Fruit fly (Drosophila melanogaster) whole organism, adult: ENCODE results near the gene CG8281.

Source experiments
- CG12768 ChIP-seq: fragments of 200-800 bp; sonication (Bioruptor generic); optimal IDR thresholded peaks from 2 replicates; lab custom pipeline; 2017; ENCODE audit warnings: missing biosample characterization, missing genetic modification characterization, mild to moderate bottlenecking, moderate library complexity, missing genetic modification reagents
- CG14711 ChIP-seq: fragments of 200-800 bp; sonication (Bioruptor generic); optimal IDR thresholded peaks from 2 replicates; lab custom pipeline; 2018; ENCODE audit warnings: missing biosample characterization, mild to moderate bottlenecking, missing genetic modification characterization, moderate library complexity
- CG1620 ChIP-seq: fragments of 200-800 bp; sonication (Bioruptor generic); optimal IDR thresholded peaks from 2 replicates; lab custom pipeline; 2016; ENCODE audit warnings: missing biosample characterization, missing genetic modification characterization
- CG5204 ChIP-seq: fragments of 200-800 bp; sonication (Bioruptor generic); optimal IDR thresholded peaks from 2 replicates; lab custom pipeline; 2016; ENCODE audit warnings: missing biosample characterization, missing genetic modification characterization
- CG7045 ChIP-seq: fragments of 200-800 bp; sonication (Bioruptor generic); optimal IDR thresholded peaks from 2 replicates; lab custom pipeline; 2017; ENCODE audit warnings: missing biosample characterization, mild to moderate bottlenecking, missing genetic modification characterization
- CG7101 ChIP-seq: fragments of 200-800 bp; sonication (Bioruptor generic); optimal IDR thresholded peaks from 2 replicates; lab custom pipeline; 2018; ENCODE audit warnings: missing biosample characterization, mild to moderate bottlenecking, missing genetic modification characterization, moderate library complexity
- Clk ChIP-seq: fragments of 200-800 bp; sonication (Bioruptor generic); optimal IDR thresholded peaks from 2 replicates; lab custom pipeline; 2017; ENCODE audit warnings: missing biosample characterization, missing genetic modification characterization
- Crg-1 ChIP-seq: fragments of 200-800 bp; sonication (Bioruptor generic); optimal IDR thresholded peaks from 2 replicates; lab custom pipeline; 2016; ENCODE audit warnings: missing biosample characterization, missing genetic modification characterization
- Mnt ChIP-seq: fragments of 200-800 bp; sonication (Bioruptor generic); optimal IDR thresholded peaks from 2 replicates; lab custom pipeline; 2016; ENCODE audit warnings: missing biosample characterization, mild to moderate bottlenecking, missing genetic modification characterization
- cnc ChIP-seq, 2 experiments: fragments of >200 bp; optimal IDR thresholded peaks; 2 replicates each; lab custom pipeline; 2017
- kay ChIP-seq: fragments of 200-800 bp; sonication (Bioruptor generic); peaks from one replicate; lab custom pipeline; 2016; ENCODE audit warnings: missing biosample characterization, missing genetic modification characterization, borderline replicate concordance
- tj ChIP-seq: fragments of 200-800 bp; sonication (Bioruptor generic); optimal IDR thresholded peaks from 3 replicates; lab custom pipeline; 2017; ENCODE audit warnings: missing biosample characterization, mild to moderate bottlenecking, missing genetic modification characterization, moderate library complexity
- toe ChIP-seq: fragments of 200-800 bp; sonication (Bioruptor generic); optimal IDR thresholded peaks from 2 replicates; lab custom pipeline; 2016; ENCODE audit warnings: missing biosample characterization, missing genetic modification characterization

- TF ChIP-seq CG12768 (GFP tag; lab: Kevin White, UChicago), result no peak
- no peak for TF ChIP-seq tj (GFP tag; lab: Kevin White, UChicago)
- no peak for TF ChIP-seq CG5204 (GFP tag; lab: Kevin White, UChicago)
- TF ChIP-seq CG7101 (tag; lab: Kevin White, UChicago), result peak; percentile 46
- TF ChIP-seq Clk, result no peak
- TF ChIP-seq CG7045 (GFP tag; lab: Kevin White, UChicago), result no peak
- TF ChIP-seq kay, result no peak
- TF ChIP-seq Mnt (GFP tag; lab: Kevin White, UChicago), result no peak
- no peak for TF ChIP-seq CG1620
- no peak for TF ChIP-seq CG14711 (tag; lab: Kevin White, UChicago)
- TF ChIP-seq Crg-1, result peak; percentile 14
- TF ChIP-seq cnc (optimal IDR thresholded peaks at IDR 0.05; lab: Kevin White, UChicago), result no peak
- TF ChIP-seq toe (GFP tag; lab: Kevin White, UChicago), result no peak
Measured at dm6 chr3L:7882105-7882504, 30.2 kb upstream of the CG8281 start.
